Comparison of ENCODE assay signal across 1 fruit fly cellular context in the genomic region with DNA sequence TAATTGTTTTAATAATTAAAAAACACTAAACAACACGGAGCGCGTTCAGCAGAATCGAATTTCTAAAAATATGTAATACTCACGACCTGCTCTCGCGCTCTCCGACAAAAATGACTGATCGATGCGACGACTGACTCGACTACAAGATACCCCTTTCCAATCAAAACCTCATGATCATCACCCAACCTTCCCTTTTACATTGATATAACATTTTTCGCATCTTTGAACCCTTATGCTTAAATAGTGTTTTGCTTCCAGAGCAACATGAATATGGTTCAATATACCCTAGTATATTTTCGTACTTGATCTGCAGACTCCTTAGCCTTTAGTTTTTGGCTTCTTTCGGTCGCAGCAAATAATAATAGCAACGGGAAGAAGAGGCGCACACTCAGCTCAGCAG.
TF ChIP-seq lines count a peak whose summit lies in the region.

No protein-coding gene starts in this region.

TF ChIP-seq in whole organism, embryonic, 481 proteins besides CTCF, POLR2A, EP300 and RAD21 (continued from another document and continues in another):
- peak; percentile 64 for TF ChIP-seq CG17829 (tag; optimal IDR thresholded peaks at IDR 0.05; lab: Kevin White, UChicago)
- TF ChIP-seq CG3995 (GFP tag; optimal IDR thresholded peaks at IDR 0.05; lab: Kevin White, UChicago): no peak
- no peak for TF ChIP-seq knrl (GFP tag; IDR thresholded peaks at IDR 0.05; lab: Robert Waterston, UW; ENCODE audit: partially characterized antibody)
- peak; percentile 39 for TF ChIP-seq Abd-B (GFP tag; optimal IDR thresholded peaks at IDR 0.05; lab: Kevin White, UChicago)
- TF ChIP-seq Asciz (GFP tag; optimal IDR thresholded peaks at IDR 0.05; lab: Kevin White, UChicago): peak; percentile 48
- peak; percentile 84 for TF ChIP-seq Drgx (GFP tag; IDR thresholded peaks at IDR 0.05; lab: Robert Waterston, UW)
- no peak for TF ChIP-seq YL-1 (GFP tag; optimal IDR thresholded peaks at IDR 0.05; lab: Kevin White, UChicago)
- TF ChIP-seq corto (GFP tag; optimal IDR thresholded peaks at IDR 0.05; lab: Kevin White, UChicago): no peak
- TF ChIP-seq CG6683 (GFP tag; optimal IDR thresholded peaks at IDR 0.05; lab: Kevin White, UChicago): no peak
- TF ChIP-seq Dip2 (GFP tag; IDR thresholded peaks at IDR 0.05; lab: Robert Waterston, UW): no peak
- no peak for TF ChIP-seq vnd (GFP tag; IDR thresholded peaks at IDR 0.05; lab: Robert Waterston, UW; ENCODE audit: partially characterized antibody)
- TF ChIP-seq pho (GFP tag; optimal IDR thresholded peaks at IDR 0.05; lab: Kevin White, UChicago): peak; percentile 26
- TF ChIP-seq Scr (GFP tag; IDR thresholded peaks at IDR 0.05; lab: Robert Waterston, UW; ENCODE audit: partially characterized antibody): no peak
- peak; percentile 43 for TF ChIP-seq CG2875 (GFP tag; optimal IDR thresholded peaks at IDR 0.05; lab: Kevin White, UChicago)
- TF ChIP-seq CG1529 (GFP tag; optimal IDR thresholded peaks at IDR 0.05; lab: Kevin White, UChicago): peak; percentile 45
- TF ChIP-seq Sin3A (optimal IDR thresholded peaks at IDR 0.05; lab: Kevin White, UChicago): no peak
- no peak for TF ChIP-seq Sox100B (GFP tag; optimal IDR thresholded peaks at IDR 0.05; lab: Kevin White, UChicago)
- peak; percentile 88 for TF ChIP-seq ci (GFP tag; IDR thresholded peaks at IDR 0.05; lab: Robert Waterston, UW)
- TF ChIP-seq CoRest (tag; optimal IDR thresholded peaks at IDR 0.05; lab: Kevin White, UChicago): peak; percentile 78
- no peak for TF ChIP-seq Dref (GFP tag; IDR thresholded peaks at IDR 0.05; lab: Robert Waterston, UW)
- TF ChIP-seq CG7372 (GFP tag; IDR thresholded peaks at IDR 0.05; lab: Robert Waterston, UW): peak; percentile 32; the same call in 1 of the 2 replicates
- TF ChIP-seq crp (GFP tag; optimal IDR thresholded peaks at IDR 0.05; lab: Kevin White, UChicago): peak in 1 of 2 experiments; percentile 30
- peak; percentile 54 for TF ChIP-seq CG5245 (GFP tag; optimal IDR thresholded peaks at IDR 0.05; lab: Kevin White, UChicago)
- TF ChIP-seq CG12659 (GFP tag; optimal IDR thresholded peaks at IDR 0.05; lab: Kevin White, UChicago): peak; percentile 65
- no peak for TF ChIP-seq CG6175 (GFP tag; IDR thresholded peaks at IDR 0.05; lab: Robert Waterston, UW)
- peak; percentile 49; the same call in 1 of the 2 replicates for TF ChIP-seq ro (GFP tag; IDR thresholded peaks at IDR 0.05; lab: Robert Waterston, UW)
- no peak for TF ChIP-seq CG15514 (GFP tag; optimal IDR thresholded peaks at IDR 0.05; lab: Kevin White, UChicago)
- peak; percentile 32 for TF ChIP-seq CG1233 (GFP tag; optimal IDR thresholded peaks at IDR 0.05; lab: Kevin White, UChicago)
- TF ChIP-seq CG32772 (GFP tag; IDR thresholded peaks at IDR 0.05; lab: Robert Waterston, UW): peak; percentile 66
- TF ChIP-seq Fer2 (tag; optimal IDR thresholded peaks at IDR 0.05; lab: Kevin White, UChicago): no peak
- peak; percentile 71 for TF ChIP-seq fd96Cb (tag; optimal IDR thresholded peaks at IDR 0.05; lab: Kevin White, UChicago)
- TF ChIP-seq HHEX (GFP tag; optimal IDR thresholded peaks at IDR 0.05; lab: Kevin White, UChicago): peak; percentile 51
- 0 out of 2 replicates have a peak, but pooled peaks have one; percentile 25 for TF ChIP-seq bowl (GFP tag; IDR thresholded peaks at IDR 0.05; lab: Robert Waterston, UW)
- TF ChIP-seq luna (GFP tag; optimal IDR thresholded peaks at IDR 0.05; lab: Kevin White, UChicago): no peak
- TF ChIP-seq sna (GFP tag; IDR thresholded peaks at IDR 0.05; lab: Robert Waterston, UW; ENCODE audit: partially characterized antibody): no peak
- peak; percentile 49 for TF ChIP-seq Myb (GFP tag; optimal IDR thresholded peaks at IDR 0.05; lab: Kevin White, UChicago)
- TF ChIP-seq toy (GFP tag; IDR thresholded peaks at IDR 0.05; lab: Robert Waterston, UW): no peak
- TF ChIP-seq CG5180 (GFP tag; optimal IDR thresholded peaks at IDR 0.05; lab: Kevin White, UChicago): no peak
- TF ChIP-seq CG2889 (GFP tag; IDR thresholded peaks at IDR 0.05; lab: Robert Waterston, UW): 0 out of 3 replicates have a peak, but pooled peaks have one; percentile 57
- TF ChIP-seq CG10321 (GFP tag; IDR thresholded peaks at IDR 0.05; lab: Robert Waterston, UW): no peak
- peak; percentile 79 for TF ChIP-seq CG32532 (GFP tag; IDR thresholded peaks at IDR 0.05; lab: Robert Waterston, UW)
- TF ChIP-seq CG8089 (GFP tag; optimal IDR thresholded peaks at IDR 0.05; lab: Kevin White, UChicago): peak; percentile 65
- TF ChIP-seq bbx (GFP tag; IDR thresholded peaks at IDR 0.05; lab: Robert Waterston, UW; ENCODE audit: partially characterized antibody): no peak
- TF ChIP-seq CG7357 (GFP tag; IDR thresholded peaks at IDR 0.05; lab: Robert Waterston, UW): peak; percentile 68
- TF ChIP-seq slou (GFP tag; optimal IDR thresholded peaks at IDR 0.05; lab: Kevin White, UChicago): peak; percentile 24
- peak; percentile 48 for TF ChIP-seq NC2α (GFP tag; optimal IDR thresholded peaks at IDR 0.05; lab: Kevin White, UChicago)
- no peak for TF ChIP-seq gt (GFP tag; IDR thresholded peaks at IDR 0.05; lab: Robert Waterston, UW)
- TF ChIP-seq CG4360 (GFP tag; IDR thresholded peaks at IDR 0.05; lab: Robert Waterston, UW): peak; percentile 24; the same call in 1 of the 2 replicates
- TF ChIP-seq bab2 (GFP tag; optimal IDR thresholded peaks at IDR 0.05; lab: Kevin White, UChicago): peak; percentile 77
- peak; percentile 62 for TF ChIP-seq Rx (GFP tag; IDR thresholded peaks at IDR 0.05; lab: Robert Waterston, UW)
- TF ChIP-seq CG4282 (GFP tag; optimal IDR thresholded peaks at IDR 0.05; lab: Kevin White, UChicago): peak; percentile 10
- TF ChIP-seq CG14050 (GFP tag; IDR thresholded peaks at IDR 0.05; lab: Robert Waterston, UW): peak; percentile 62; the same call in 2 of the 3 replicates
- no peak for TF ChIP-seq bigmax (GFP tag; optimal IDR thresholded peaks at IDR 0.05; lab: Kevin White, UChicago)
- TF ChIP-seq CG5953 (GFP tag; IDR thresholded peaks at IDR 0.05; lab: Robert Waterston, UW): peak; percentile 80
- TF ChIP-seq CG14441 (GFP tag; IDR thresholded peaks at IDR 0.05; lab: Robert Waterston, UW): peak; percentile 87
- TF ChIP-seq CG1832 (GFP tag; optimal IDR thresholded peaks at IDR 0.05; lab: Kevin White, UChicago): no peak
- peak; percentile 43 for TF ChIP-seq CG7556 (GFP tag; optimal IDR thresholded peaks at IDR 0.05; lab: Kevin White, UChicago)
- peak; percentile 75 for TF ChIP-seq ind (GFP tag; optimal IDR thresholded peaks at IDR 0.05; lab: Kevin White, UChicago)
- peak; percentile 33 for TF ChIP-seq CG4617 (GFP tag; optimal IDR thresholded peaks at IDR 0.05; lab: Kevin White, UChicago; ENCODE audit: borderline replicate concordance)
- TF ChIP-seq CG2129 (GFP tag; IDR thresholded peaks at IDR 0.05; lab: Robert Waterston, UW; ENCODE audit: partially characterized antibody): no peak
- peak; percentile 83 for TF ChIP-seq dmrt99B (tag; optimal IDR thresholded peaks at IDR 0.05; lab: Kevin White, UChicago)
- TF ChIP-seq row (GFP tag; IDR thresholded peaks at IDR 0.05; lab: Robert Waterston, UW): peak; percentile 87
- TF ChIP-seq CG3163 (GFP tag; optimal IDR thresholded peaks at IDR 0.05; lab: Kevin White, UChicago): peak; percentile 40
- peak; percentile 84 for TF ChIP-seq Antp (GFP tag; optimal IDR thresholded peaks at IDR 0.05; lab: Kevin White, UChicago)
- no peak; the same call in 2 of the 3 replicates for TF ChIP-seq CG17361 (GFP tag; IDR thresholded peaks at IDR 0.05; lab: Robert Waterston, UW)
- peak; percentile 78 for TF ChIP-seq lilli (GFP tag; optimal IDR thresholded peaks at IDR 0.05; lab: Kevin White, UChicago)
- peak; percentile 40 for TF ChIP-seq CG18599 (GFP tag; optimal IDR thresholded peaks at IDR 0.05; lab: Kevin White, UChicago)
- peak; percentile 20 for TF ChIP-seq Deaf1 (tag; optimal IDR thresholded peaks at IDR 0.05; lab: Kevin White, UChicago)
- TF ChIP-seq BEAF-32 (GFP tag; optimal IDR thresholded peaks at IDR 0.05; lab: Kevin White, UChicago): no peak
- peak; percentile 25 for TF ChIP-seq CG10147 (GFP tag; optimal IDR thresholded peaks at IDR 0.05; lab: Kevin White, UChicago)
- peak; percentile 15 for TF ChIP-seq CG14710 (tag; optimal IDR thresholded peaks at IDR 0.05; lab: Kevin White, UChicago)
- peak; percentile 33 for TF ChIP-seq disco-r (GFP tag; optimal IDR thresholded peaks at IDR 0.05; lab: Kevin White, UChicago)
- no peak for TF ChIP-seq pros (GFP tag; optimal IDR thresholded peaks at IDR 0.05; lab: Kevin White, UChicago)
- no peak for TF ChIP-seq Doc2 (GFP tag; IDR thresholded peaks at IDR 0.05; lab: Robert Waterston, UW)
- no peak for TF ChIP-seq CG12104 (GFP tag; optimal IDR thresholded peaks at IDR 0.05; lab: Kevin White, UChicago)
- TF ChIP-seq ewg (GFP tag; optimal IDR thresholded peaks at IDR 0.05; lab: Kevin White, UChicago): peak; percentile 60
- TF ChIP-seq CG7839 (tag; optimal IDR thresholded peaks at IDR 0.05; lab: Kevin White, UChicago): peak; percentile 82
- TF ChIP-seq CG3726 (GFP tag; IDR thresholded peaks at IDR 0.05; lab: Robert Waterston, UW): peak; percentile 59; the same call in 1 of the 3 replicates
- TF ChIP-seq dmrt11E (tag; optimal IDR thresholded peaks at IDR 0.05; lab: Kevin White, UChicago): peak; percentile 71
- TF ChIP-seq CG42726 (GFP tag; IDR thresholded peaks at IDR 0.05; lab: Robert Waterston, UW; ENCODE audit: partially characterized antibody): no peak
- peak; percentile 47; the same call in 1 of the 2 replicates for TF ChIP-seq CG43689 (GFP tag; IDR thresholded peaks at IDR 0.05; lab: Robert Waterston, UW)
- TF ChIP-seq maf-S (GFP tag; optimal IDR thresholded peaks at IDR 0.05; lab: Kevin White, UChicago): peak; percentile 66
- peak; percentile 76 for TF ChIP-seq CG7786 (GFP tag; optimal IDR thresholded peaks at IDR 0.05; lab: Kevin White, UChicago)
- TF ChIP-seq Lhr (GFP tag; optimal IDR thresholded peaks at IDR 0.05; lab: Kevin White, UChicago): no peak
- no peak for TF ChIP-seq phol (tag; optimal IDR thresholded peaks at IDR 0.05; lab: Kevin White, UChicago)
- TF ChIP-seq CG8359 (GFP tag; optimal IDR thresholded peaks at IDR 0.05; lab: Kevin White, UChicago; ENCODE audit: borderline replicate concordance): peak; percentile 13
- no peak for TF ChIP-seq fd102C (GFP tag; optimal IDR thresholded peaks at IDR 0.05; lab: Kevin White, UChicago)
- TF ChIP-seq Opbp (GFP tag; IDR thresholded peaks at IDR 0.05; lab: Robert Waterston, UW; ENCODE audit: partially characterized antibody): no peak
- no peak for TF ChIP-seq amos (GFP tag; IDR thresholded peaks at IDR 0.05; lab: Robert Waterston, UW; ENCODE audit: partially characterized antibody)
- TF ChIP-seq Nf-YA (GFP tag; IDR thresholded peaks at IDR 0.05; lab: Robert Waterston, UW): peak; percentile 56
- peak; percentile 84 for TF ChIP-seq CG11456 (GFP tag; IDR thresholded peaks at IDR 0.05; lab: Robert Waterston, UW)
- peak; percentile 68 for TF ChIP-seq Hr3 (GFP tag; optimal IDR thresholded peaks at IDR 0.05; lab: Kevin White, UChicago)
- TF ChIP-seq CG8388 (GFP tag; optimal IDR thresholded peaks at IDR 0.05; lab: Kevin White, UChicago): peak; percentile 65
- peak; percentile 75 for TF ChIP-seq CG30403 (GFP tag; optimal IDR thresholded peaks at IDR 0.05; lab: Kevin White, UChicago)
- TF ChIP-seq CkIIα-i1 (GFP tag; IDR thresholded peaks at IDR 0.05; lab: Robert Waterston, UW): no peak
- peak; percentile 55; the same call in 1 of the 3 replicates for TF ChIP-seq CG11695 (GFP tag; IDR thresholded peaks at IDR 0.05; lab: Robert Waterston, UW)
- no peak for TF ChIP-seq unc-4 (GFP tag; IDR thresholded peaks at IDR 0.05; lab: Robert Waterston, UW; ENCODE audit: partially characterized antibody)
- TF ChIP-seq nerfin-1 (tag; optimal IDR thresholded peaks at IDR 0.05; lab: Kevin White, UChicago): no peak
- TF ChIP-seq Dfd (GFP tag; optimal IDR thresholded peaks at IDR 0.05; lab: Kevin White, UChicago): no peak
- peak; percentile 68 for TF ChIP-seq B-H1 (GFP tag; IDR thresholded peaks at IDR 0.05; lab: Robert Waterston, UW)
- TF ChIP-seq fd64A (GFP tag; optimal IDR thresholded peaks at IDR 0.05; lab: Kevin White, UChicago): peak; percentile 31
- peak; percentile 38 for TF ChIP-seq CG15011 (GFP tag; optimal IDR thresholded peaks at IDR 0.05; lab: Kevin White, UChicago)
- TF ChIP-seq CG31224 (GFP tag; IDR thresholded peaks at IDR 0.05; lab: Robert Waterston, UW): peak; percentile 36; the same call in 1 of the 2 replicates
- TF ChIP-seq crol (GFP tag; IDR thresholded peaks at IDR 0.05; lab: Robert Waterston, UW): no peak
- TF ChIP-seq grn (GFP tag; optimal IDR thresholded peaks at IDR 0.05; lab: Kevin White, UChicago): no peak
- no peak for TF ChIP-seq Poxn (GFP tag; IDR thresholded peaks at IDR 0.05; lab: Robert Waterston, UW)
- TF ChIP-seq lov (optimal IDR thresholded peaks at IDR 0.05; lab: Kevin White, UChicago): no peak
- no peak for TF ChIP-seq lov (GFP tag; IDR thresholded peaks at IDR 0.05; lab: Robert Waterston, UW)
- TF ChIP-seq CG2120 (GFP tag; optimal IDR thresholded peaks at IDR 0.05; lab: Kevin White, UChicago): peak; percentile 77
- TF ChIP-seq CG17328 (GFP tag; IDR thresholded peaks at IDR 0.05; lab: Robert Waterston, UW): peak; percentile 86
- TF ChIP-seq ase (GFP tag; IDR thresholded peaks at IDR 0.05; lab: Robert Waterston, UW): peak; percentile 73; the same call in 2 of the 3 replicates
- TF ChIP-seq Ptx1 (GFP tag; IDR thresholded peaks at IDR 0.05; lab: Robert Waterston, UW): peak; percentile 86
- TF ChIP-seq CG31441 (GFP tag; IDR thresholded peaks at IDR 0.05; lab: Robert Waterston, UW): peak; percentile 77
- peak; percentile 65 for TF ChIP-seq dm (GFP tag; optimal IDR thresholded peaks at IDR 0.05; lab: Kevin White, UChicago)
- peak; percentile 69 for TF ChIP-seq dati (GFP tag; IDR thresholded peaks at IDR 0.05; lab: Robert Waterston, UW)
- peak; percentile 70 for TF ChIP-seq Dad (GFP tag; optimal IDR thresholded peaks at IDR 0.05; lab: Kevin White, UChicago)
- peak; percentile 6 for TF ChIP-seq CG31388 (GFP tag; optimal IDR thresholded peaks at IDR 0.05; lab: Kevin White, UChicago)
- TF ChIP-seq chif (GFP tag; optimal IDR thresholded peaks at IDR 0.05; lab: Kevin White, UChicago): peak; percentile 75
- TF ChIP-seq NfI (GFP tag; optimal IDR thresholded peaks at IDR 0.05; lab: Kevin White, UChicago): peak; percentile 75
- TF ChIP-seq CG12071 (GFP tag; optimal IDR thresholded peaks at IDR 0.05; lab: Kevin White, UChicago): peak; percentile 66
- no peak for TF ChIP-seq psq (GFP tag; optimal IDR thresholded peaks at IDR 0.05; lab: Kevin White, UChicago)
- no peak for TF ChIP-seq CG8924 (tag; optimal IDR thresholded peaks at IDR 0.05; lab: Kevin White, UChicago)
- TF ChIP-seq CG10209 (GFP tag; optimal IDR thresholded peaks at IDR 0.05; lab: Kevin White, UChicago): peak; percentile 67
- TF ChIP-seq sens (GFP tag; lab: Kevin White, UChicago): peak; percentile 97
- peak; percentile 61 for TF ChIP-seq gro (GFP tag; optimal IDR thresholded peaks at IDR 0.05; lab: Kevin White, UChicago)
